Worm (Caenorhabditis elegans): Measurements from ENCODE around the gene grl-21.
A peak's percentile ranks its signal among the peaks of the same experiment; 100 is the strongest.

grl-21 gene

DNA sequence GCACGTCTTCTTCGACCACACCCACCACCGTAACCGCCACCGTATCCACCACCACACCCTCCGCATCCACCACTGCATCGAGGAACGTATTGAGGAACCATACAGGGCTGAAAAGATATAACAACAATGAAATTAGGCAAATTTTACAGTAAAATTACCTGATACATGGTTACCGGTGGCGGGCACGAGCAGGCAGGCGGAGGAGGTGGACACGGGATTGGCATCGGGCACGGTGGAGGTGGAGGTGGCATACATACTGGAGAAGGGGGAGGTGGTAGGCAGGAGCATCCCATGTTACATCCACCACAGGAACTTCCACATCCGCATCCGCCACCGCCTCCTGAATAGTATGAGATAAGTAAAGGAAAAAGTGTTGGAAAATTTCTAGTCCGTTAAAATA is 38.8 kb upstream of the grl-21 start:
- TF ChIP-seq lin-15B (tag; optimal IDR thresholded peaks at IDR 0.05) (no peak), pha-4 (tag; optimal IDR thresholded peaks at IDR 0.05) (no peak), ztf-4 (tag; optimal IDR thresholded peaks at IDR 0.05) (no peak), elt-2 (tag; optimal IDR thresholded peaks at IDR 0.05) (no peak), nhr-11 (tag; optimal IDR thresholded peaks at IDR 0.05) (no peak), ceh-28 (tag; optimal IDR thresholded peaks at IDR 0.05) (no peak), fkh-10 (GFP tag; optimal IDR thresholded peaks at IDR 0.05) (no peak), zag-1 (tag; optimal IDR thresholded peaks at IDR 0.05) (no peak), sea-2 (GFP tag; optimal IDR thresholded peaks at IDR 0.05) (no peak), nhr-12 (tag; optimal IDR thresholded peaks at IDR 0.05) (no peak), lsy-12 (tag; optimal IDR thresholded peaks at IDR 0.05) (no peak), nhr-77 (tag; optimal IDR thresholded peaks at IDR 0.05) (no peak), egl-5 (tag; optimal IDR thresholded peaks at IDR 0.05) (no peak), nhr-43 (tag; optimal IDR thresholded peaks at IDR 0.05; ENCODE audit: poor library complexity, severe bottlenecking) (no peak)

DNA sequence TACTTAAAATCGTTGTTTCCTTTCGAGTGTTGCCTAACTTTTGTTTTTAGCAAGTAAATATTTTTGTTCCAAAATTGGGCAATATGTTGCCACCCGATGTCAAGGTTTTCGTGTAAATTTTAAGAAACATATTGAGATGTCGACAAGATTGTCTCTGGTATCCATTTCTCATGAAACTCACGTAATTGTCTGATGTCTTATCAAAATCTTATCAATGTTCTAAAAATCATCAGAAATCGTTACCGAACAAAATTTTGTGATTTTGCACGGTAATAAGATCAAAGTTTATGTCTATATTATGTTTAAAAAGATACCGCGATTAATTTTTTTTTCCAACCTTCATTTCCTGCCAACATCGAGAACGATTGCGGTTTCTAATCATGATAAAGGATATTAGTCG is 38.3 kb upstream of the grl-21 start:
- TF ChIP-seq pqm-1 (tag; optimal IDR thresholded peaks at IDR 0.05) (no peak), lin-39 (tag; optimal IDR thresholded peaks at IDR 0.05) (no peak), ceh-9 (tag; optimal IDR thresholded peaks at IDR 0.05) (no peak), egl-27 (tag; optimal IDR thresholded peaks at IDR 0.05) (no peak), nhr-76 (tag; optimal IDR thresholded peaks at IDR 0.05) (no peak), mdl-1 (tag; optimal IDR thresholded peaks at IDR 0.05) (no peak), jun-1 (tag; optimal IDR thresholded peaks at IDR 0.05) (no peak), zag-1 (tag; optimal IDR thresholded peaks at IDR 0.05) (no peak), mml-1 (tag; optimal IDR thresholded peaks at IDR 0.05) (no peak), ztf-4 (tag; optimal IDR thresholded peaks at IDR 0.05) (no peak), nhr-11 (tag; optimal IDR thresholded peaks at IDR 0.05) (no peak), unc-62 (GFP tag; optimal IDR thresholded peaks at IDR 0.05) (no peak), daf-12 (tag; optimal IDR thresholded peaks at IDR 0.05) (no peak), ceh-82 (tag; optimal IDR thresholded peaks at IDR 0.05) (no peak), sea-2 (GFP tag; optimal IDR thresholded peaks at IDR 0.05) (no peak), skn-1 (tag; optimal IDR thresholded peaks at IDR 0.05) (no peak), ama-1 (optimal IDR thresholded peaks at IDR 0.05) (no peak), nhr-67 (tag; optimal IDR thresholded peaks at IDR 0.05) (no peak), fos-1 (tag; optimal IDR thresholded peaks at IDR 0.05) (no peak)

DNA sequence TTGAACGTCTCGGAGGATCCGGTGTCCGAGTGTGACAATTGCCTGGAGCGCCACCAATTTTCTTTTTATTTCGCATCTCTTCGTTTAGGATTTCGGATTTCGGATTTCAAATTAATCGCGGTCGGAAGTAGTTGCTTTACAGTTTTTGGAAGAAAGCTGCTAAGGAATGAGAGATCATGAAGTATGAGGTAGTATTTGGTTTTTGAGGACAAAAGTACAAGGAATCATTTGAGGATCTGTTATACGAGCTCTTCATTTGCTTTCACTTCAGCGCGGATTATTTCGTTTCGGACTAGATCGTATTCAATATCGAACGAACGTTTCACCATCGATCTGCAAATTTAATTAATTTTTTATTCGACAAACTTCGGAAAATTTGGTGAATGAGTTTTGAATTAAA is 37.6 kb upstream of the grl-21 start, which contains the start of gene R102.11:
Gene R102.11, minus strand, starts transcription at position 101 of the 400 bp plus-strand sequence.
- TF ChIP-seq ZK546.5 (tag; optimal IDR thresholded peaks at IDR 0.05) (no peak), nhr-11 (tag; optimal IDR thresholded peaks at IDR 0.05) (no peak), mdl-1 (tag; optimal IDR thresholded peaks at IDR 0.05) (no peak), pqm-1 (tag; optimal IDR thresholded peaks at IDR 0.05) (no peak), ama-1 (optimal IDR thresholded peaks at IDR 0.05) (no peak), ceh-28 (tag; optimal IDR thresholded peaks at IDR 0.05) (no peak), nhr-23 (tag; optimal IDR thresholded peaks at IDR 0.05) (no peak), R02D3.7 (tag; optimal IDR thresholded peaks at IDR 0.05) (no peak), lin-39 (tag; optimal IDR thresholded peaks at IDR 0.05) (no peak), sea-2 (GFP tag; optimal IDR thresholded peaks at IDR 0.05) (no peak), snpc-4 (tag; optimal IDR thresholded peaks at IDR 0.05) (no peak), tbx-2 (tag; optimal IDR thresholded peaks at IDR 0.05) (no peak), jun-1 (tag; optimal IDR thresholded peaks at IDR 0.05) (no peak), fkh-2 (tag; optimal IDR thresholded peaks at IDR 0.05) (no peak), elt-1 (tag; optimal IDR thresholded peaks at IDR 0.05) (no peak), nhr-25 (tag; optimal IDR thresholded peaks at IDR 0.05) (no peak), nhr-12 (tag; optimal IDR thresholded peaks at IDR 0.05) (no peak), hmg-11 (tag; optimal IDR thresholded peaks at IDR 0.05) (no peak)

DNA sequence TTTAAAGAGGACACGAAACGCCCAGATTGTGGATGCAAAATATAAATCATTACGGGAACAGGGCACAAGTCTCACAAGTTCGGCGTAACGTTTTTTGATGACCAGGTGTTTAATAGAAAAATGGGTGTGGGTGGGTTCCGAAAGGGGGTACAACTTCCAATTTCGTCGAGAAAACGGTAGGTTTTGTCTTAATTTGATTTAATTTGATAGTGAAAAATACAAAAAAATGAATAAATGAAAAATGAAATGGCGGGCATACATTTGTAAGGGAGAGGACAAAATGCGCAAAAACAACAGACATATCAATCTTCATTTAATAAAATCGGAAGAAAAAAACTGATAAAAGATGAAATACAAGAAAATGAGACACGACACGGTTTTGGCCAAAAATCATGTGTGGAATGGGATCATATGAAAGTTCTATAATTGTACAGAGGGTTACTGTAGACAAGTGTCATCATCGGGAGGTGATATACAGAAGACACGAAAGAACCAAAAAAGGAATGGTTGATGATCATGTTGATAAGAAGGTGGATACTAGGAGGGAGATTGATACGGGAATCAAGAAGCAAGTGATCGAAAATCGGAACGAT is 35.3 kb upstream of the grl-21 start:
- TF ChIP-seq mdl-1 (tag; optimal IDR thresholded peaks at IDR 0.05) (no peak), elt-3 (tag; optimal IDR thresholded peaks at IDR 0.05) (peak in 1 of 3 experiments; percentile 28), nhr-43 (tag; optimal IDR thresholded peaks at IDR 0.05; ENCODE audit: poor library complexity, severe bottlenecking) (peak; percentile 71), nhr-23 (tag; optimal IDR thresholded peaks at IDR 0.05) (peak; percentile 37)

Measured in whole organism, L3 larva.